Fruit fly (Drosophila melanogaster): ENCODE measurements around the gene nej.

DNA sequence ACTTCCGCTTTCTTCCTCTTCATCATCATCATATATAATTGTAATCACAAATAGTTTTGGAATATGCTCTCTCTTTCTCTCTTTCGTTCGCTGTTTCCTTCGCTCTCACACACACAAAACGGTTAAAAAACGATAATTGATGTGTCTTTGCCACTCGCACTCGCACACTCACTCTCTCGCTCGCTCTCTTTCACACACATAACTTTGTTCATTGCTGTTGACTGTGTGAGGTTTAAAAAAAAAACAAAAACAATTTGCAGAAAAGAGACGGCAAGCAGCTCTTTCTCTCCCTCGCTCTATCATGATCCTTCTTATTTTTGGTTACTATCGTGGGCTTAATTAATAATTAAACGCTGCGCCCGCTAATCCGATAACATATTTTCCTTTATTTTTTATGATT, 20.4 kb downstream of the nej start:
- TF ChIP-seq psq (optimal IDR thresholded peaks at IDR 0.05): no peak
- no peak for TF ChIP-seq insv (optimal IDR thresholded peaks at IDR 0.05)
- no peak for TF ChIP-seq Sin3A (optimal IDR thresholded peaks at IDR 0.05)
- no peak for TF ChIP-seq Myc (optimal IDR thresholded peaks at IDR 0.05)
- no peak for TF ChIP-seq h (optimal IDR thresholded peaks at IDR 0.05)
- no peak for TF ChIP-seq ttk (optimal IDR thresholded peaks at IDR 0.05)

All from Kc167 (cell line).